Fruit fly (Drosophila melanogaster): ENCODE results near the gene Taf10b.

- no peak for TF ChIP-seq sim (GFP tag; IDR thresholded peaks at IDR 0.05)
- TF ChIP-seq H15 (GFP tag; IDR thresholded peaks at IDR 0.05): no peak
- no peak for TF ChIP-seq CG18764 (GFP tag; optimal IDR thresholded peaks at IDR 0.05)
- TF ChIP-seq CG16863 (GFP tag; optimal IDR thresholded peaks at IDR 0.05): no peak
- no peak for TF ChIP-seq HLH54F (GFP tag; optimal IDR thresholded peaks at IDR 0.05)
- no peak for TF ChIP-seq tio (GFP tag; optimal IDR thresholded peaks at IDR 0.05)
- no peak for TF ChIP-seq sc (optimal IDR thresholded peaks at IDR 0.05)
- TF ChIP-seq sc (GFP tag; optimal IDR thresholded peaks at IDR 0.05): no peak
- no peak for TF ChIP-seq sisA (GFP tag; IDR thresholded peaks at IDR 0.05)
- no peak for TF ChIP-seq ase (GFP tag; IDR thresholded peaks at IDR 0.05)
- no peak for TF ChIP-seq CG2202 (tag; optimal IDR thresholded peaks at IDR 0.05)
- no peak for TF ChIP-seq Dbx (GFP tag; IDR thresholded peaks at IDR 0.05)
These were observed 33.5 kb upstream of the Taf10b start for dm6 chr2L:2800956-2801776.

All from whole organism, embryonic.